Fruit fly (Drosophila melanogaster): ENCODE results near the gene fy.

Gene fy

DNA sequence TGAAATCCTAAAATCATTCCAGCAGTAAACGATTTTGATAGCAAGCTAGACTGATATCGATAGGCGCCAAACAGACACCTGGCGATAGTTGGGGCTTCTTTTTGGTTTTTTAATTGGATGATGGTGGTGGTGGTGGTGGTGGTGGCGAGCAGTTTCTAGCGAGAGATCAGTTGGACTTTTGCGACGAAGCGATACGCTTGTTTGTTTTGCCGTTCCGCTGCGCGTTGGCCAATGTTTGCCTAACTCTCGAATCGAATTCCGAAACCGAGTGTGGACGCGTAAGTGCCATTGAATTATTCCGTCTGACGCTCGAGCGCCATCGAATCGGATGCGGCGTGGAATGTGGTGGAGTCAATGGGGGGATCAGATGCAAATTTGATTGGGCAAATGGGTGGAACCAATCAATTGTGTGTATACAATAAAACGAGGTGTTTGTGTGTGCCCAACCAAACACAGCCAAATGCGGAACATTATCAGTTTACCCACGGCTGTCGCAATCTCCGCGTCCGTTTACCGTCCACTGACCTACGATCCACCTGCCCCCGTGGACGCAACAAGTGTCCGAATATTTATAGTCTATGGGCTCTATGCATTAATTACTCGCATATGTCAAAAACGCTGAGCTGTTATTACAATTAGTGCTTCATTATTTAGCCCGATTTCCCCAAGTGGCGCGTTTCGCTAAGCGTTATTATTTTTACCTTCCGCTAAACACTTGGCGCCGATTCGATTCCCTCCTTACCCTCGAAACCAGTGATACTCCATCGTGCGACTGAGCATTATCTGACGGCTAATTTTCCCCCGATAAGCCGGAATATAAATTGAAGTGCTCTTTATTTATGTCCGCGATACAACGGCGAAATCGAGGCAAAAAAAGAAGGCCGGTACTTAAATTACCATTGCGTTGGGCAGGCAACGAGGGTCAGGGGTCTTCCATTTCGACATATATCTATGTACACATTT, 32.4 kb downstream of the fy start, which contains the start of gene CG17292 (continued):
- peak; percentile 74; the same call in 1 of the 2 replicates for TF ChIP-seq NFAT (GFP tag; IDR thresholded peaks at IDR 0.05)
- no peak for TF ChIP-seq dmrt11E (tag; optimal IDR thresholded peaks at IDR 0.05)
- TF ChIP-seq toy (GFP tag; IDR thresholded peaks at IDR 0.05), result no peak
- peak; percentile 83 for TF ChIP-seq nerfin-2 (GFP tag; IDR thresholded peaks at IDR 0.05; ENCODE audit: partially characterized antibody)
- TF ChIP-seq wek (GFP tag; optimal IDR thresholded peaks at IDR 0.05), result peak; percentile 64
- TF ChIP-seq rib (GFP tag; IDR thresholded peaks at IDR 0.05), result peak; percentile 92
- peak; percentile 40 for TF ChIP-seq dmrt99B (tag; optimal IDR thresholded peaks at IDR 0.05)
- peak; percentile 6 for TF ChIP-seq CG16863 (GFP tag; optimal IDR thresholded peaks at IDR 0.05)
- peak; percentile 76 for TF ChIP-seq caup (GFP tag; optimal IDR thresholded peaks at IDR 0.05; ENCODE audit: severe bottlenecking)
- TF ChIP-seq sisA (GFP tag; IDR thresholded peaks at IDR 0.05), result peak; percentile 37
- no peak for TF ChIP-seq CG3726 (GFP tag; IDR thresholded peaks at IDR 0.05)
- peak; percentile 54 for TF ChIP-seq CG13296 (GFP tag; optimal IDR thresholded peaks at IDR 0.05)
- peak; percentile 16 for TF ChIP-seq CG10267 (tag; optimal IDR thresholded peaks at IDR 0.05)
- peak; percentile 9 for TF ChIP-seq CG4328 (GFP tag; optimal IDR thresholded peaks at IDR 0.05)
- peak; percentile 26 for TF ChIP-seq repo (GFP tag; optimal IDR thresholded peaks at IDR 0.05)
- TF ChIP-seq al (GFP tag; IDR thresholded peaks at IDR 0.05), result no peak
- TF ChIP-seq CG8478 (optimal IDR thresholded peaks at IDR 0.05), result no peak
- peak; percentile 58 for TF ChIP-seq CG12219 (GFP tag; optimal IDR thresholded peaks at IDR 0.05)
- peak; percentile 79; the same call in 2 of the 3 replicates for TF ChIP-seq mld (GFP tag; IDR thresholded peaks at IDR 0.05; ENCODE audit: partially characterized antibody)
- TF ChIP-seq bowl (GFP tag; IDR thresholded peaks at IDR 0.05), result peak; percentile 59; the same call in 1 of the 2 replicates
- peak; percentile 32 for TF ChIP-seq Dip3 (GFP tag; optimal IDR thresholded peaks at IDR 0.05)
- TF ChIP-seq Atf6 (GFP tag; IDR thresholded peaks at IDR 0.05), result peak; percentile 86
- TF ChIP-seq tin (GFP tag; optimal IDR thresholded peaks at IDR 0.05), result no peak
- peak; percentile 4 for TF ChIP-seq CG1233 (GFP tag; optimal IDR thresholded peaks at IDR 0.05)
- TF ChIP-seq CG15073 (GFP tag; optimal IDR thresholded peaks at IDR 0.05), result no peak
- TF ChIP-seq Sox100B (GFP tag; optimal IDR thresholded peaks at IDR 0.05), result peak; percentile 5
- no peak for TF ChIP-seq Trl (optimal IDR thresholded peaks at IDR 0.05)
- TF ChIP-seq Trl (GFP tag; optimal IDR thresholded peaks at IDR 0.05), result peak; percentile 43
- peak; percentile 43 for TF ChIP-seq org-1 (GFP tag; optimal IDR thresholded peaks at IDR 0.05)
- peak; percentile 16 for TF ChIP-seq CoRest (tag; optimal IDR thresholded peaks at IDR 0.05)
- TF ChIP-seq TFAM (GFP tag; optimal IDR thresholded peaks at IDR 0.05), result no peak
- TF ChIP-seq unc-4 (GFP tag; IDR thresholded peaks at IDR 0.05; ENCODE audit: partially characterized antibody), result peak; percentile 89
- TF ChIP-seq CG6689 (GFP tag; IDR thresholded peaks at IDR 0.05), result peak; percentile 27; the same call in 1 of the 2 replicates
- peak; percentile 15 for TF ChIP-seq CG3163 (GFP tag; optimal IDR thresholded peaks at IDR 0.05)
- TF ChIP-seq vvl (GFP tag; IDR thresholded peaks at IDR 0.05), result peak; percentile 92
- no peak for TF ChIP-seq corto (GFP tag; optimal IDR thresholded peaks at IDR 0.05)
- peak; percentile 31; the same call in 1 of the 2 replicates for TF ChIP-seq CG32772 (GFP tag; IDR thresholded peaks at IDR 0.05)
- TF ChIP-seq Max (GFP tag; optimal IDR thresholded peaks at IDR 0.05), result no peak
- peak; percentile 23 for TF ChIP-seq CG4617 (GFP tag; optimal IDR thresholded peaks at IDR 0.05; ENCODE audit: borderline replicate concordance)
- TF ChIP-seq Doc3 (GFP tag; IDR thresholded peaks at IDR 0.05; ENCODE audit: partially characterized antibody), result peak; percentile 87
- TF ChIP-seq CG33213 (GFP tag; optimal IDR thresholded peaks at IDR 0.05), result peak; percentile 41
- TF ChIP-seq PHDP (tag; optimal IDR thresholded peaks at IDR 0.05), result peak; percentile 54
- TF ChIP-seq GATAe (GFP tag; conservative IDR thresholded peaks at IDR 0.05), result peak; percentile 18; the same call in 1 of the 2 replicates
- TF ChIP-seq CG12942 (GFP tag; optimal IDR thresholded peaks at IDR 0.05), result peak; percentile 26
- peak; percentile 85 for TF ChIP-seq inv (GFP tag; IDR thresholded peaks at IDR 0.05; ENCODE audit: partially characterized antibody)
- peak; percentile 3 for TF ChIP-seq mam (GFP tag; optimal IDR thresholded peaks at IDR 0.05)
- peak; percentile 41; the same call in 1 of the 2 replicates for TF ChIP-seq E2f1 (GFP tag; IDR thresholded peaks at IDR 0.05)
- TF ChIP-seq Mad (GFP tag; optimal IDR thresholded peaks at IDR 0.05), result peak; percentile 42
